Fruit fly (Drosophila melanogaster): Measurements from ENCODE around the gene Pc.

DNA sequence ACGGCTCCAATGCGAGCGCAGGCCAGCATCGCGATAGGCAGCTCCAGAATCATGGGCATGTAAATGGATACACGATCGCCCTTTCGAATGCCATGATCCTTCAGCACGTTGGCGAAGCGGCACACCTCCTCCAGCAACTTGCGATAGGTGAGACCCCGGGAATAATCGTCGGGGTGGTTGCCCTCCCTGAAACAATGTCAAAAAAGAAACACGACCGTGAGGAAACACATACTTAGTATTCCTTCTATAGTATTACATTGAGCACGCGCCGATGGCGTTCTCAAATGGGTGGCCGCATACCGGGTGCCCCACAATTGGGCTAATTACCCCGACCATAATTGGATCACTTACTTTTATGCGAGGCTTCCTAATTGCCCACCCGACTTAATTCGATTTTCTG, 44.3 kb downstream of the Pc start:
- TF ChIP-seq CTCF (optimal IDR thresholded peaks at IDR 0.05) = no peak
- no peak for TF ChIP-seq CG8478 (optimal IDR thresholded peaks at IDR 0.05)

All from S2 (cell line).